Fruit fly (Drosophila melanogaster) whole organism, wandering third instar larva: ENCODE results near the gene NC2beta.

ENCODE experiments used
- Dfd ChIP-seq: fragments of >200 bp; optimal IDR thresholded peaks from 2 replicates; lab custom pipeline; 2017; ENCODE audit warnings: missing biosample characterization, missing genetic modification characterization
- Hr78 ChIP-seq: fragments of >200 bp; optimal IDR thresholded peaks from 2 replicates; lab custom pipeline; 2017; ENCODE audit warnings: missing biosample characterization, missing genetic modification characterization
- N ChIP-seq: fragments of >200 bp; optimal IDR thresholded peaks from 2 replicates; lab custom pipeline; 2018; ENCODE audit warnings: missing biosample characterization, missing external identifiers, missing genetic modification characterization
- br ChIP-seq: fragments of 200-800 bp; sonication (Bioruptor generic); optimal IDR thresholded peaks from 2 replicates; lab custom pipeline; 2016; ENCODE audit warnings: missing biosample characterization, missing genetic modification characterization
- ey ChIP-seq: fragments of 200-800 bp; sonication (Bioruptor generic); optimal IDR thresholded peaks from 2 replicates; lab custom pipeline; 2016; ENCODE audit warnings: missing biosample characterization, missing genetic modification characterization
- h ChIP-seq: fragments of 200-800 bp; sonication (Bioruptor generic); optimal IDR thresholded peaks from 3 replicates; lab custom pipeline; 2016; ENCODE audit warnings: missing biosample characterization, mild to moderate bottlenecking, missing genetic modification characterization
- lola ChIP-seq: fragments of >200 bp; optimal IDR thresholded peaks from 2 replicates; lab custom pipeline; 2017; ENCODE audit warnings: missing biosample characterization, missing genetic modification characterization
- sv ChIP-seq: fragments of 200-800 bp; sonication (Bioruptor generic); optimal IDR thresholded peaks from 3 replicates; lab custom pipeline; 2016; ENCODE audit warnings: missing biosample characterization, missing genetic modification characterization
- tai ChIP-seq: sonication (Bioruptor generic); optimal IDR thresholded peaks from 2 replicates; lab custom pipeline; 2016; ENCODE audit warnings: missing biosample characterization, missing genetic modification characterization
- usp ChIP-seq: fragments of >200 bp; optimal IDR thresholded peaks from 2 replicates; lab custom pipeline; 2017; ENCODE audit warnings: missing biosample characterization, missing genetic modification characterization

- TF ChIP-seq Dfd (GFP tag; lab: Kevin White, UChicago) (no peak), br (GFP tag; lab: Kevin White, UChicago) (peak; percentile 70), sv (peak; percentile 85), h (peak; percentile 83), Hr78 (GFP tag; lab: Kevin White, UChicago) (no peak), N (GFP tag; lab: Kevin White, UChicago) (no peak), usp (GFP tag; lab: Kevin White, UChicago) (no peak), tai (no peak), lola (GFP tag; lab: Kevin White, UChicago) (no peak), ey (peak; percentile 60)
These were observed 11.8 kb upstream of the NC2beta start for dm6 chr2L:14995594-14996463.
